Worm (Caenorhabditis elegans): ENCODE data around the gene ZK829.1.

The ZK829.1 gene

ce11 chrIV:11893336-11893735 is 48.9 kb downstream of the ZK829.1 start:
- TF ChIP-seq Y53G8AR.9 (GFP tag; conservative IDR thresholded peaks at IDR 0.05) (no peak), him-1 (tag; optimal IDR thresholded peaks at IDR 0.05) (no peak), sea-2 (GFP tag; IDR thresholded peaks at IDR 0.05) (no peak), hlh-12 (tag; optimal IDR thresholded peaks at IDR 0.05) (no peak), ets-4 (GFP tag; optimal IDR thresholded peaks at IDR 0.05) (no peak), madf-6 (GFP tag; IDR thresholded peaks at IDR 0.05) (no peak), ceh-91 (GFP tag; IDR thresholded peaks at IDR 0.05) (no peak), lag-1 (GFP tag; IDR thresholded peaks at IDR 0.05) (no peak), dpl-1 (GFP tag; optimal IDR thresholded peaks at IDR 0.05) (no peak), B0019.2 (GFP tag; conservative IDR thresholded peaks at IDR 0.05) (no peak), xnd-1 (tag; optimal IDR thresholded peaks at IDR 0.05) (no peak), Y95B8A.8 (GFP tag; IDR thresholded peaks at IDR 0.05) (no peak), Y79H2A.3 (GFP tag; conservative IDR thresholded peaks at IDR 0.05) (no peak), unc-62 (GFP tag; optimal IDR thresholded peaks at IDR 0.05) (no peak), B0261.1 (tag; optimal IDR thresholded peaks at IDR 0.05) (no peak), snpc-1.3 (tag; optimal IDR thresholded peaks at IDR 0.05; ENCODE audit: insufficient read depth) (no peak), mxl-1 (tag; optimal IDR thresholded peaks at IDR 0.05) (no peak), atf-7 (tag; optimal IDR thresholded peaks at IDR 0.05) (no peak)

- TF ChIP-seq attf-3 (GFP tag; conservative IDR thresholded peaks at IDR 0.05) (no peak), B0336.3 (GFP tag; IDR thresholded peaks at IDR 0.05) (no peak), lag-1 (GFP tag; IDR thresholded peaks at IDR 0.05) (no peak), attf-5 (GFP tag; optimal IDR thresholded peaks at IDR 0.05) (no peak), Y53G8AR.9 (GFP tag; conservative IDR thresholded peaks at IDR 0.05) (no peak), F39B2.1 (GFP tag; IDR thresholded peaks at IDR 0.05) (no peak), nhr-179 (tag; optimal IDR thresholded peaks at IDR 0.05) (no peak), ceh-79 (tag; optimal IDR thresholded peaks at IDR 0.05) (no peak), ceh-58 (GFP tag; IDR thresholded peaks at IDR 0.05) (no peak), let-526 (GFP tag; IDR thresholded peaks at IDR 0.05) (no peak), dpff-1 (tag; optimal IDR thresholded peaks at IDR 0.05) (no peak), ztf-25 (GFP tag; IDR thresholded peaks at IDR 0.05) (no peak), madf-8 (GFP tag; conservative IDR thresholded peaks at IDR 0.05) (no peak), atf-7 (tag; optimal IDR thresholded peaks at IDR 0.05) (no peak), zim-3 (tag; optimal IDR thresholded peaks at IDR 0.05) (no peak), lir-1 (GFP tag; conservative IDR thresholded peaks at IDR 0.05) (no peak), fkh-3 (tag; optimal IDR thresholded peaks at IDR 0.05) (no peak)
Observed at ce11 chrIV:11892545-11892944, 49.7 kb downstream of the ZK829.1 start.
